Worm (Caenorhabditis elegans) whole organism, L1 larva: ENCODE data around the gene T07H3.8.
"Not testable (repeated sequence)": the region's sequence is repeated elsewhere in the genome, so short reads cannot be mapped to it uniquely, and the experiment has no call there.

ENCODE experiments used
- nhr-11 ChIP-seq: fragments of 150-350 bp; optimal IDR thresholded peaks from 2 replicates; lab custom pipeline; 2014; ENCODE audit warnings: missing biosample characterization, missing genetic modification characterization
- nhr-47 ChIP-seq: sonication (generic microtip); optimal IDR thresholded peaks from 2 replicates; lab custom pipeline; 2016; ENCODE audit warnings: mild to moderate bottlenecking, missing genetic modification characterization, moderate library complexity, missing compliant biosample characterization
- pag-3 ChIP-seq: sonication (generic microtip); optimal IDR thresholded peaks from 2 replicates; lab custom pipeline; 2017; ENCODE audit warnings: missing genetic modification characterization, mild to moderate bottlenecking, missing compliant biosample characterization, antibody characterized with exemption, borderline replicate concordance; ENCODE audit not compliant: insufficient read depth

Gene T07H3.8

DNA sequence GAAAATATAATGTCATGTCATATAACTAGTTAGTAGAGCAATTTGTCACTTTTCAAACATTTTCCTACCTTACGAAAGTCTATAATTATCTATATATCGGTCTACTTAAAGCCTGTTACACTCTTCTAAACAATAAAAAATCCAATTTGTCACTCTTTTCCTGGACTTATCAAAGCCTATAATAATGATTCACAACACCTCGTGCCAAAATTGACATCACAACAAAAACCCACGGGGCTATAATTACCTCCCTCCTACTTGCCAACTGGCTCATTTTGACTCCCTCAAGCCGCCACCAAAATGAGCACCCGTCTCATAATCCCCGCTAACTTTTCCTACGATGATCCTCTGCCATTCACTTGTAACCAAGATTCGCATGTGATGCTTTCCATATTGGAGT, 50.0 kb downstream of the T07H3.8 start, which contains the start of gene srg-20:
srg-20 (plus strand) TSS at position 301 of the 400 bp plus-strand sequence.
- not testable (repeated sequence) for TF ChIP-seq pag-3, nhr-47, nhr-11 (tag; lab: Kevin White, UChicago)
